Fruit fly (Drosophila melanogaster) whole organism: ENCODE results near the gene CG6656.

ENCODE experiments used
- CG8478 ChIP-seq: fragments of >200 bp; optimal IDR thresholded peaks from 2 replicates; lab custom pipeline; 2018; ENCODE audit warnings: inconsistent platforms
- Dll ChIP-seq: fragments of >200 bp; optimal IDR thresholded peaks from 2 replicates; lab custom pipeline; 2017
- pan ChIP-seq: fragments of >200 bp; optimal IDR thresholded peaks from 2 replicates; lab custom pipeline; 2017
- psq ChIP-seq: fragments of >200 bp; optimal IDR thresholded peaks from 2 replicates; lab custom pipeline; 2017

dm6 chr3R:21827453-21828039 lies 47.5 kb upstream of the CG6656 start:
- TF ChIP-seq pan (lab: Kevin White, UChicago), result peak; percentile 81
- TF ChIP-seq psq (lab: Kevin White, UChicago), result no peak
- no peak for TF ChIP-seq CG8478 (lab: Kevin White, UChicago)
- TF ChIP-seq Dll (lab: Kevin White, UChicago), result no peak
